Fruit fly (Drosophila melanogaster): ENCODE measurements around the gene Gbp3.

- no peak for TF ChIP-seq CTCF (optimal IDR thresholded peaks at IDR 0.05)
- TF ChIP-seq CG8478 (optimal IDR thresholded peaks at IDR 0.05) = no peak
These were observed 49.8 kb downstream of the Gbp3 start, which contains the start of gene lmd for dm6 chr3R:23026652-23027427.
